Fruit fly (Drosophila melanogaster) whole organism, pupa: ENCODE results near the gene dlg1.

Source experiments
- CG10348 ChIP-seq: fragments of 200-800 bp; sonication (Bioruptor generic); IDR thresholded peaks from 2 replicates; pipeline ENCODE4 v1.3.6; 2022; ENCODE audit warnings: missing biosample characterization, missing genetic modification characterization
- CG12605 ChIP-seq: fragments of 200-800 bp; sonication (Bioruptor generic); IDR thresholded peaks from 2 replicates; pipeline ENCODE4 v1.3.6; 2022; ENCODE audit warnings: missing biosample characterization, missing genetic modification characterization
- CG13204 ChIP-seq: fragments of 200-800 bp; sonication (Bioruptor generic); optimal IDR thresholded peaks from 2 replicates; lab custom pipeline; 2018; ENCODE audit warnings: missing biosample characterization, mild to moderate bottlenecking, missing genetic modification characterization, moderate library complexity
- CG14655 ChIP-seq: fragments of 200-800 bp; sonication (Bioruptor generic); optimal IDR thresholded peaks from 3 replicates; lab custom pipeline; 2017; ENCODE audit warnings: mild to moderate bottlenecking, missing biosample characterization, missing genetic modification reagents, missing genetic modification characterization
- CG15710 ChIP-seq: fragments of 200-800 bp; sonication (Bioruptor generic); optimal IDR thresholded peaks from 2 replicates; lab custom pipeline; 2018; ENCODE audit warnings: missing biosample characterization, mild to moderate bottlenecking, missing genetic modification characterization, moderate library complexity
- CG17806 ChIP-seq: fragments of 200-800 bp; sonication (Bioruptor generic); optimal IDR thresholded peaks from 2 replicates; lab custom pipeline; 2018; ENCODE audit warnings: missing biosample characterization, mild to moderate bottlenecking, missing genetic modification characterization, moderate library complexity
- CG32121 ChIP-seq: fragments of 200-800 bp; sonication (Bioruptor generic); IDR thresholded peaks from 2 replicates; pipeline ENCODE4 v1.3.6; 2022; ENCODE audit warnings: missing biosample characterization, missing genetic modification characterization
- CG34367 ChIP-seq: fragments of 200-800 bp; sonication (Bioruptor generic); optimal IDR thresholded peaks from 2 replicates; lab custom pipeline; 2018; ENCODE audit warnings: missing biosample characterization, mild to moderate bottlenecking, missing genetic modification characterization
- CG4496 ChIP-seq: fragments of 200-800 bp; sonication (Bioruptor generic); IDR thresholded peaks from 3 replicates; pipeline ENCODE4 v1.3.6; 2022; ENCODE audit warnings: missing biosample characterization, missing genetic modification characterization
- CG8159 ChIP-seq: fragments of 200-800 bp; sonication (Bioruptor generic); optimal IDR thresholded peaks from 3 replicates; lab custom pipeline; 2018; ENCODE audit warnings: missing biosample characterization, mild to moderate bottlenecking, missing genetic modification characterization, moderate library complexity
- CG8301 ChIP-seq: fragments of 200-800 bp; sonication (Bioruptor generic); optimal IDR thresholded peaks from 2 replicates; lab custom pipeline; 2018; ENCODE audit warnings: missing biosample characterization, mild to moderate bottlenecking, missing genetic modification characterization
- CG9948 ChIP-seq: fragments of 200-800 bp; sonication (Bioruptor generic); optimal IDR thresholded peaks from 2 replicates; lab custom pipeline; 2018; ENCODE audit warnings: missing biosample characterization, mild to moderate bottlenecking, missing genetic modification characterization, moderate library complexity
- D1 ChIP-seq: fragments of 200-800 bp; sonication (Bioruptor generic); optimal IDR thresholded peaks from 2 replicates; lab custom pipeline; 2018; ENCODE audit warnings: missing biosample characterization, mild to moderate bottlenecking, missing genetic modification characterization, moderate library complexity
- EcR ChIP-seq: fragments of 200-800 bp; sonication (Bioruptor generic); optimal IDR thresholded peaks from 3 replicates; lab custom pipeline; 2019; ENCODE audit warnings: missing biosample characterization, missing genetic modification characterization, mild to moderate bottlenecking, moderate library complexity, missing genetic modification reagents
- Ets98B ChIP-seq: fragments of 200-800 bp; sonication (Bioruptor generic); IDR thresholded peaks from 2 replicates; pipeline ENCODE4 v1.3.6; 2022; ENCODE audit warnings: missing biosample characterization, missing genetic modification characterization
- Pif1A ChIP-seq: fragments of 200-800 bp; sonication (Bioruptor generic); optimal IDR thresholded peaks from 3 replicates; lab custom pipeline; 2016; ENCODE audit warnings: missing biosample characterization, missing genetic modification characterization
- Pif1B ChIP-seq: fragments of 200-800 bp; sonication (Bioruptor generic); optimal IDR thresholded peaks from 3 replicates; lab custom pipeline; 2016; ENCODE audit warnings: missing biosample characterization, missing genetic modification characterization
- Snoo ChIP-seq: fragments of 200-800 bp; sonication (Bioruptor generic); optimal IDR thresholded peaks from 3 replicates; lab custom pipeline; 2017; ENCODE audit warnings: missing biosample characterization, mild to moderate bottlenecking, missing genetic modification characterization, inconsistent platforms
- fd96Ca ChIP-seq: fragments of 200-800 bp; sonication (Bioruptor generic); IDR thresholded peaks from 3 replicates; pipeline ENCODE4 v1.3.6; 2022; ENCODE audit warnings: missing biosample characterization, missing genetic modification characterization
- gl ChIP-seq: fragments of 200-800 bp; sonication (Bioruptor generic); optimal IDR thresholded peaks from 2 replicates; lab custom pipeline; 2018; ENCODE audit warnings: missing biosample characterization, mild to moderate bottlenecking, missing genetic modification characterization
- rn ChIP-seq: fragments of 200-800 bp; sonication (Bioruptor generic); IDR thresholded peaks from 2 replicates; pipeline ENCODE4 v1.3.6; 2022; ENCODE audit warnings: missing biosample characterization, missing genetic modification characterization

dlg1 gene

dm6 chrX:11369374-11369773, at the start of gene dlg1:
TSS of gene dlg1 (plus strand) at chrX:11369665.
- TF ChIP-seq CG34367 (tag; lab: Kevin White, UChicago) (no peak), CG14655 (GFP tag; lab: Kevin White, UChicago) (no peak), D1 (tag; lab: Kevin White, UChicago) (no peak), CG10348 (GFP tag; lab: Robert Waterston, UW) (no peak), CG9948 (tag; lab: Kevin White, UChicago) (no peak), rn (GFP tag; lab: Robert Waterston, UW) (no peak), Pif1B (GFP tag; lab: Kevin White, UChicago) (no peak), CG8159 (tag; lab: Kevin White, UChicago) (no peak), EcR (no peak), CG32121 (GFP tag; lab: Robert Waterston, UW) (no peak), CG17806 (no peak)

dm6 chrX:11319916-11320315, 49.5 kb upstream of the dlg1 start:
- TF ChIP-seq CG9948 (tag; lab: Kevin White, UChicago) (no peak), CG8301 (no peak), gl (tag; lab: Kevin White, UChicago) (no peak), Pif1B (GFP tag; lab: Kevin White, UChicago) (no peak), Ets98B (GFP tag; lab: Robert Waterston, UW) (no peak), CG32121 (GFP tag; lab: Robert Waterston, UW) (no peak), CG4496 (GFP tag; lab: Robert Waterston, UW) (no peak), CG8159 (tag; lab: Kevin White, UChicago) (no peak), Snoo (tag; lab: Kevin White, UChicago) (no peak), CG13204 (GFP tag; lab: Kevin White, UChicago) (no peak), CG34367 (tag; lab: Kevin White, UChicago) (no peak), CG14655 (GFP tag; lab: Kevin White, UChicago) (no peak), fd96Ca (GFP tag; lab: Robert Waterston, UW) (no peak), rn (GFP tag; lab: Robert Waterston, UW) (no peak), EcR (no peak), CG12605 (GFP tag; lab: Robert Waterston, UW) (no peak)

dm6 chrX:11322257-11322656, 47.2 kb upstream of the dlg1 start, which contains the start of gene sisA:
TSS of gene sisA (minus strand) at chrX:11322357.
- TF ChIP-seq CG12605 (GFP tag; lab: Robert Waterston, UW) = no peak
- no peak for TF ChIP-seq fd96Ca (GFP tag; lab: Robert Waterston, UW)
- TF ChIP-seq Pif1A (GFP tag; lab: Kevin White, UChicago) = no peak
- TF ChIP-seq EcR = no peak
- no peak for TF ChIP-seq Pif1B (GFP tag; lab: Kevin White, UChicago)
- no peak for TF ChIP-seq CG8159 (tag; lab: Kevin White, UChicago)
- TF ChIP-seq CG15710 (tag; lab: Kevin White, UChicago) = no peak
- no peak for TF ChIP-seq CG9948 (tag; lab: Kevin White, UChicago)
- TF ChIP-seq CG17806 = no peak
- TF ChIP-seq, all 21 proteins: peak for 0

dm6 chrX:11322659-11323058, 46.8 kb upstream of the dlg1 start:
- TF ChIP-seq CG17806 (no peak), EcR (no peak), Pif1B (GFP tag; lab: Kevin White, UChicago) (no peak), CG8301 (no peak), CG13204 (GFP tag; lab: Kevin White, UChicago) (no peak), CG34367 (tag; lab: Kevin White, UChicago) (no peak), rn (GFP tag; lab: Robert Waterston, UW) (no peak), CG32121 (GFP tag; lab: Robert Waterston, UW) (no peak), Pif1A (GFP tag; lab: Kevin White, UChicago) (no peak), Snoo (tag; lab: Kevin White, UChicago) (no peak)

dm6 chrX:11325175-11325768, 44.2 kb upstream of the dlg1 start, which contains the start of gene Gapvd1:
TSS of gene Gapvd1 (plus strand) at chrX:11325385.
- peak; percentile 15 for TF ChIP-seq EcR
- 0 out of 3 replicates have a peak, but pooled peaks have one; percentile 9 for TF ChIP-seq CG4496 (GFP tag; lab: Robert Waterston, UW)
- TF ChIP-seq CG8159 (tag; lab: Kevin White, UChicago) = peak; percentile 1
- peak; percentile 39 for TF ChIP-seq Ets98B (GFP tag; lab: Robert Waterston, UW)
- no peak for TF ChIP-seq CG13204 (GFP tag; lab: Kevin White, UChicago)
- 0 out of 3 replicates have a peak, but pooled peaks have one; percentile 22 for TF ChIP-seq fd96Ca (GFP tag; lab: Robert Waterston, UW)
- TF ChIP-seq, all 21 proteins: peak for 5

dm6 chrX:11326213-11326731, 43.2 kb upstream of the dlg1 start:
- TF ChIP-seq EcR (peak; percentile 96), CG32121 (GFP tag; lab: Robert Waterston, UW) (peak; percentile 66), fd96Ca (GFP tag; lab: Robert Waterston, UW) (peak; percentile 76), rn (GFP tag; lab: Robert Waterston, UW) (peak; percentile 50; the same call in 1 of the 2 replicates), Snoo (tag; lab: Kevin White, UChicago) (peak; percentile 52), CG15710 (tag; lab: Kevin White, UChicago) (peak; percentile 76), CG14655 (GFP tag; lab: Kevin White, UChicago) (no peak), CG34367 (tag; lab: Kevin White, UChicago) (peak; percentile 72), Pif1B (GFP tag; lab: Kevin White, UChicago) (peak; percentile 67), CG8301 (peak; percentile 77), Ets98B (GFP tag; lab: Robert Waterston, UW) (peak; percentile 56), CG4496 (GFP tag; lab: Robert Waterston, UW) (peak; percentile 79), gl (tag; lab: Kevin White, UChicago) (peak; percentile 39), CG12605 (GFP tag; lab: Robert Waterston, UW) (0 out of 2 replicates have a peak, but pooled peaks have one; percentile 13), CG8159 (tag; lab: Kevin White, UChicago) (peak; percentile 76), Pif1A (GFP tag; lab: Kevin White, UChicago) (peak; percentile 78), CG13204 (GFP tag; lab: Kevin White, UChicago) (no peak), CG9948 (tag; lab: Kevin White, UChicago) (peak; percentile 70), CG10348 (GFP tag; lab: Robert Waterston, UW) (no peak), D1 (tag; lab: Kevin White, UChicago) (no peak), CG17806 (peak; percentile 66)
